Worm (Caenorhabditis elegans) whole organism, L4 larva: Measurements from ENCODE around the gene F54E7.9.

ENCODE experiments used
- F26F4.8 ChIP-seq: fragments of 200-800 bp; sonication (Bioruptor generic); conservative IDR thresholded peaks from 2 replicates; pipeline ENCODE4 v1.3.6; 2022; ENCODE audit warnings: missing genetic modification characterization, missing compliant biosample characterization
- F37D6.2 ChIP-seq: sonication (generic microtip); optimal IDR thresholded peaks from 2 replicates; lab custom pipeline; 2016; ENCODE audit warnings: mild to moderate bottlenecking, missing genetic modification characterization, missing compliant biosample characterization
- R02D3.7 ChIP-seq: fragments of 150-350 bp; sonication (generic microtip); optimal IDR thresholded peaks from 3 replicates; lab custom pipeline; 2014; ENCODE audit warnings: missing biosample characterization, missing genetic modification characterization
- ZK337.2 ChIP-seq: fragments of 200-800 bp; sonication (Bioruptor generic); IDR thresholded peaks from 2 replicates; pipeline ENCODE4 v1.3.6; 2022; ENCODE audit warnings: missing genetic modification reagents, missing genetic modification characterization, missing compliant biosample characterization
- ZK546.5 ChIP-seq, 2 experiments: sonication (generic microtip); optimal IDR thresholded peaks; 2 replicates each; lab custom pipeline; 2017; ENCODE audit warnings: missing biosample characterization in 2 of 2, missing genetic modification characterization in 2 of 2
- aly-2 ChIP-seq: sonication (generic microtip); optimal IDR thresholded peaks from 2 replicates; lab custom pipeline; 2018; ENCODE audit warnings: missing biosample characterization, missing genetic modification characterization
- attf-4 ChIP-seq: sonication (generic microtip); optimal IDR thresholded peaks from 3 replicates; lab custom pipeline; 2017; ENCODE audit warnings: missing biosample characterization, missing genetic modification characterization
- ceh-44 ChIP-seq: fragments of 200-800 bp; sonication (Bioruptor generic); IDR thresholded peaks from 2 replicates; pipeline ENCODE4 v1.3.6; 2022; ENCODE audit warnings: missing genetic modification reagents, missing genetic modification characterization, missing compliant biosample characterization
- ctbp-1 ChIP-seq: fragments of 200-800 bp; sonication (Bioruptor generic); IDR thresholded peaks from 2 replicates; pipeline ENCODE4 v1.3.6; 2022; ENCODE audit warnings: missing genetic modification reagents, missing genetic modification characterization, missing compliant biosample characterization
- daf-16 ChIP-seq, 3 experiments: sonication (generic microtip); optimal IDR thresholded peaks; 2 replicates each; lab custom pipeline; 2016 to 2017; ENCODE audit warnings: missing genetic modification characterization in 3 of 3, missing genetic modification reagents in 3 of 3, mild to moderate bottlenecking in 2 of 3, missing compliant biosample characterization in 2 of 3, missing biosample characterization in 1 of 3, moderate library complexity in 1 of 3
- dmd-6 ChIP-seq: fragments of 200-800 bp; sonication (Bioruptor generic); IDR thresholded peaks from 2 replicates; pipeline ENCODE4 v1.3.6; 2022; ENCODE audit warnings: missing genetic modification reagents, missing genetic modification characterization, missing compliant biosample characterization
- dpl-1 ChIP-seq: fragments of 150-350 bp; optimal IDR thresholded peaks from 2 replicates; lab custom pipeline; 2014; ENCODE audit warnings: missing biosample characterization, missing genetic modification reagents, missing genetic modification characterization
- dve-1 ChIP-seq: sonication (generic microtip); optimal IDR thresholded peaks from 2 replicates; lab custom pipeline; 2017; ENCODE audit warnings: antibody characterized with exemption, mild to moderate bottlenecking, missing genetic modification characterization, missing compliant biosample characterization; ENCODE audit not compliant: insufficient read depth
- egl-43 ChIP-seq: fragments of 200-800 bp; sonication (Bioruptor generic); IDR thresholded peaks from 2 replicates; pipeline ENCODE4 v1.3.6; 2022; ENCODE audit warnings: missing genetic modification reagents, missing genetic modification characterization, missing compliant biosample characterization
- fkh-10 ChIP-seq: fragments of 150-350 bp; optimal IDR thresholded peaks from 2 replicates; lab custom pipeline; 2014; ENCODE audit warnings: missing biosample characterization, missing genetic modification reagents, missing genetic modification characterization
- hif-1 ChIP-seq, 2 experiments: sonication (generic microtip); optimal IDR thresholded peaks; 2 replicates each; lab custom pipeline; 2016 to 2017; ENCODE audit warnings: missing compliant biosample characterization in 2 of 2, missing genetic modification characterization in 2 of 2, missing genetic modification reagents in 2 of 2, missing genotype in 2 of 2, mild to moderate bottlenecking in 1 of 2
- hlh-11 ChIP-seq: fragments of 200-800 bp; sonication (Bioruptor generic); optimal IDR thresholded peaks from 2 replicates; lab custom pipeline; 2018; ENCODE audit warnings: mild to moderate bottlenecking, missing genetic modification characterization, missing compliant biosample characterization
- hlh-30 ChIP-seq: sonication (generic microtip); optimal IDR thresholded peaks from 2 replicates; lab custom pipeline; 2017; ENCODE audit warnings: antibody characterized with exemption, mild to moderate bottlenecking, missing genetic modification characterization, missing compliant biosample characterization; ENCODE audit not compliant: insufficient read depth
- hmg-1.1 ChIP-seq: fragments of 200-800 bp; sonication (Bioruptor generic); IDR thresholded peaks from 2 replicates; pipeline ENCODE4 v1.3.6; 2022; ENCODE audit warnings: missing genetic modification reagents, missing genetic modification characterization, missing compliant biosample characterization
- lim-7 ChIP-seq: fragments of 200-800 bp; sonication (Bioruptor generic); IDR thresholded peaks from 2 replicates; pipeline ENCODE4 v1.3.6; 2022; ENCODE audit warnings: missing genetic modification characterization, missing compliant biosample characterization
- lin-39 ChIP-seq: fragments of 150-350 bp; optimal IDR thresholded peaks from 2 replicates; lab custom pipeline; 2014; ENCODE audit warnings: missing biosample characterization, missing genetic modification reagents, missing genetic modification characterization
- lir-3 ChIP-seq: sonication (generic microtip); optimal IDR thresholded peaks from 2 replicates; lab custom pipeline; 2016; ENCODE audit warnings: mild to moderate bottlenecking, missing genetic modification characterization, missing compliant biosample characterization
- lsy-2 ChIP-seq, 2 experiments: fragments of 150-350 bp in 1 of 2; sonication (generic microtip) in 1 of 2; optimal IDR thresholded peaks; 2 replicates each; lab custom pipeline; 2014 to 2017; ENCODE audit warnings: missing biosample characterization in 2 of 2, missing genetic modification characterization in 2 of 2
- madf-5 ChIP-seq, 2 experiments: fragments of 200-800 bp; sonication (Bioruptor generic); IDR thresholded peaks; 2 replicates each; pipeline ENCODE4 v1.3.6; 2022; ENCODE audit warnings: missing compliant biosample characterization in 2 of 2, missing genetic modification characterization in 2 of 2
- madf-9 ChIP-seq: fragments of 200-800 bp; sonication (Bioruptor generic); conservative IDR thresholded peaks from 2 replicates; pipeline ENCODE4 v1.3.6; 2022; ENCODE audit warnings: missing genetic modification reagents, missing genetic modification characterization, missing compliant biosample characterization
- mep-1 ChIP-seq: fragments of 150-350 bp; sonication (generic microtip); optimal IDR thresholded peaks from 3 replicates; lab custom pipeline; 2014; ENCODE audit warnings: missing biosample characterization, missing genetic modification characterization
- mes-2 ChIP-seq: sonication (generic microtip); optimal IDR thresholded peaks from 2 replicates; lab custom pipeline; 2016; ENCODE audit warnings: missing genotype, mild to moderate bottlenecking, missing genetic modification characterization, missing compliant biosample characterization; ENCODE audit not compliant: poor library complexity, severe bottlenecking
- mxl-3 ChIP-seq: fragments of 200-800 bp; sonication (Bioruptor generic); optimal IDR thresholded peaks from 2 replicates; lab custom pipeline; 2018; ENCODE audit warnings: mild to moderate bottlenecking, missing genetic modification characterization, missing compliant biosample characterization
- nhr-102 ChIP-seq: sonication (generic microtip); optimal IDR thresholded peaks from 2 replicates; lab custom pipeline; 2016; ENCODE audit warnings: mild to moderate bottlenecking, missing genetic modification characterization, moderate library complexity, missing compliant biosample characterization
- nhr-28 ChIP-seq: fragments of 150-350 bp; optimal IDR thresholded peaks from 2 replicates; lab custom pipeline; 2014; ENCODE audit warnings: missing biosample characterization, missing genetic modification characterization
- nhr-48 ChIP-seq: sonication (generic microtip); optimal IDR thresholded peaks from 2 replicates; lab custom pipeline; 2016; ENCODE audit warnings: mild to moderate bottlenecking, missing genetic modification characterization, missing compliant biosample characterization
- nhr-77 ChIP-seq: fragments of 150-350 bp; optimal IDR thresholded peaks from 2 replicates; lab custom pipeline; 2014; ENCODE audit warnings: missing biosample characterization, missing genetic modification characterization
- pha-4 ChIP-seq, 2 experiments: fragments of 150-350 bp in 1 of 2; fragments of 200-800 bp in 1 of 2; sonication (Bioruptor generic) in 1 of 2; IDR thresholded peaks in 1 of 2; optimal IDR thresholded peaks in 1 of 2; 2 replicates each; pipeline versions ENCODE4 v1.3.6 to Lab custom; 2014 to 2022; ENCODE audit warnings: missing genetic modification characterization in 2 of 2, missing genetic modification reagents in 2 of 2, missing biosample characterization in 1 of 2, missing compliant biosample characterization in 1 of 2
- php-3 ChIP-seq: fragments of 200-800 bp; sonication (Bioruptor generic); IDR thresholded peaks from 2 replicates; pipeline ENCODE4 v1.3.6; 2022; ENCODE audit warnings: missing genetic modification reagents, missing genetic modification characterization, missing compliant biosample characterization
- pqm-1 ChIP-seq: sonication (generic microtip); optimal IDR thresholded peaks from 2 replicates; lab custom pipeline; 2017; ENCODE audit warnings: missing biosample characterization, missing genetic modification characterization
- sdz-12 ChIP-seq: fragments of 200-800 bp; sonication (Bioruptor generic); optimal IDR thresholded peaks from 2 replicates; lab custom pipeline; 2018; ENCODE audit warnings: mild to moderate bottlenecking, missing genetic modification characterization, missing compliant biosample characterization
- snpc-4 ChIP-seq: fragments of 150-350 bp; optimal IDR thresholded peaks from 2 replicates; lab custom pipeline; 2014; ENCODE audit warnings: missing biosample characterization, missing genetic modification characterization
- spr-1 ChIP-seq: sonication (generic microtip); optimal IDR thresholded peaks from 2 replicates; lab custom pipeline; 2016; ENCODE audit warnings: mild to moderate bottlenecking, missing genetic modification characterization, missing compliant biosample characterization
- tra-1 ChIP-seq: fragments of 200-800 bp; sonication (Bioruptor generic); IDR thresholded peaks from 2 replicates; pipeline ENCODE4 v1.3.6; 2022; ENCODE audit warnings: missing genetic modification reagents, missing genetic modification characterization, missing compliant biosample characterization
- unc-130 ChIP-seq: sonication (generic microtip); optimal IDR thresholded peaks from 2 replicates; lab custom pipeline; 2016; ENCODE audit warnings: missing genetic modification reagents, missing genetic modification characterization, missing compliant biosample characterization
- unc-62 ChIP-seq, 3 experiments: fragments of 150-350 bp in 1 of 3; sonication (generic microtip); optimal IDR thresholded peaks in 2 of 3; peaks in 1 of 3; 1 replicate in 1 of 3; 2 replicates in 2 of 3; lab custom pipeline; 2014 to 2017; ENCODE audit warnings: missing biosample characterization in 3 of 3, missing genetic modification characterization in 3 of 3, missing genetic modification reagents in 3 of 3, missing genotype in 1 of 3
- vab-7 ChIP-seq: fragments of 200-800 bp; sonication (Bioruptor generic); IDR thresholded peaks from 2 replicates; pipeline ENCODE4 v1.3.6; 2022; ENCODE audit warnings: missing genetic modification reagents, missing genetic modification characterization, missing compliant biosample characterization
- zfp-2 ChIP-seq: sonication (generic microtip); optimal IDR thresholded peaks from 2 replicates; lab custom pipeline; 2016; ENCODE audit warnings: mild to moderate bottlenecking, missing genetic modification characterization, missing compliant biosample characterization
- zfp-3 ChIP-seq: fragments of 200-800 bp; sonication (Bioruptor generic); conservative IDR thresholded peaks from 2 replicates; pipeline ENCODE4 v1.3.6; 2022; ENCODE audit warnings: missing genetic modification reagents, missing genetic modification characterization, missing compliant biosample characterization
- ztf-7 ChIP-seq: fragments of 150-350 bp; optimal IDR thresholded peaks from 2 replicates; lab custom pipeline; 2014; ENCODE audit warnings: missing biosample characterization, missing genetic modification characterization

Gene F54E7.9

ce11 chrIII:5707546-5707945, 29.9 kb upstream of the F54E7.9 start:
- no peak for TF ChIP-seq attf-4 (tag; lab: Kevin White, UChicago)
- TF ChIP-seq php-3 = no peak
- no peak for TF ChIP-seq aly-2 (tag; lab: Kevin White, UChicago)
- TF ChIP-seq unc-62 (GFP tag; optimal IDR thresholded peaks at IDR 0.05 in 1 of 2; lab: Kevin White, UChicago) = no peak
- TF ChIP-seq unc-62 (tag; optimal IDR thresholded peaks at IDR 0.05; lab: Kevin White, UChicago) = no peak
- TF ChIP-seq lim-7 (GFP tag; lab: Robert Waterston, UW) = no peak
- no peak for TF ChIP-seq pha-4 (GFP tag; IDR thresholded peaks at IDR 0.05; lab: Robert Waterston, UW)
- no peak for TF ChIP-seq pha-4 (tag; optimal IDR thresholded peaks at IDR 0.05; lab: Kevin White, UChicago)
- TF ChIP-seq hmg-1.1 (GFP tag; lab: Robert Waterston, UW) = no peak

ce11 chrIII:5706077-5706627, 28.5 kb upstream of the F54E7.9 start, which contains the start of gene rpl-23:
TSS of gene rpl-23 (minus strand) at chrIII:5706127.
- TF ChIP-seq nhr-77 (peak; percentile 96), daf-16 (GFP tag; optimal IDR thresholded peaks at IDR 0.05; lab: Kevin White, UChicago) (peak in 1 of 2 experiments; percentile 38), daf-16 (tag; optimal IDR thresholded peaks at IDR 0.05; lab: Kevin White, UChicago) (peak; percentile 72), vab-7 (GFP tag; lab: Robert Waterston, UW) (peak; percentile 61), F37D6.2 (tag; lab: Kevin White, UChicago) (peak; percentile 59), hmg-1.1 (GFP tag; lab: Robert Waterston, UW) (peak; percentile 77), hlh-11 (tag; lab: Kevin White, UChicago) (peak; percentile 77), ztf-7 (tag; lab: Kevin White, UChicago) (peak; percentile 73), spr-1 (tag; lab: Kevin White, UChicago) (peak; percentile 15), hlh-30 (tag; lab: Kevin White, UChicago) (peak; percentile 92), hif-1 (tag; optimal IDR thresholded peaks at IDR 0.05; lab: Kevin White, UChicago) (peak in 1 of 2 experiments; percentile 77), zfp-2 (tag; lab: Kevin White, UChicago) (peak; percentile 70), madf-9 (GFP tag; lab: Robert Waterston, UW) (no peak; the same call in 1 of the 2 replicates), R02D3.7 (tag; lab: Kevin White, UChicago) (peak; percentile 96), zfp-3 (GFP tag; lab: Robert Waterston, UW) (no peak), dmd-6 (peak; percentile 62), nhr-28 (tag; lab: Kevin White, UChicago) (peak; percentile 83), ctbp-1 (peak; percentile 49; the same call in 1 of the 2 replicates), dve-1 (tag; lab: Kevin White, UChicago) (peak; percentile 94), sdz-12 (GFP tag; lab: Kevin White, UChicago) (no peak), snpc-4 (tag; lab: Kevin White, UChicago) (no peak), lir-3 (tag; lab: Kevin White, UChicago) (no peak), mes-2 (tag; lab: Kevin White, UChicago) (peak; percentile 92), lim-7 (GFP tag; lab: Robert Waterston, UW) (0 out of 2 replicates have a peak, but pooled peaks have one; percentile 52), madf-5 (GFP tag; IDR thresholded peaks at IDR 0.05; lab: Robert Waterston, UW) (no peak), mep-1 (peak; percentile 96), lsy-2 (tag; optimal IDR thresholded peaks at IDR 0.05; lab: Kevin White, UChicago) (peak; percentile 83 to 96), unc-130 (GFP tag; lab: Kevin White, UChicago) (peak; percentile 56), nhr-102 (peak; percentile 52), fkh-10 (peak; percentile 54), pqm-1 (tag; lab: Kevin White, UChicago) (peak; percentile 7), egl-43 (GFP tag; lab: Robert Waterston, UW) (no peak), tra-1 (peak; percentile 65; the same call in 1 of the 2 replicates), ceh-44 (GFP tag; lab: Robert Waterston, UW) (peak; percentile 40; the same call in 1 of the 2 replicates), F26F4.8 (GFP tag; lab: Robert Waterston, UW) (no peak), mxl-3 (GFP tag; lab: Kevin White, UChicago) (no peak), ZK337.2 (GFP tag; lab: Robert Waterston, UW) (0 out of 2 replicates have a peak, but pooled peaks have one; percentile 23), nhr-48 (tag; lab: Kevin White, UChicago) (peak; percentile 13), dpl-1 (GFP tag; lab: Kevin White, UChicago) (peak; percentile 88), pha-4 (GFP tag; IDR thresholded peaks at IDR 0.05; lab: Robert Waterston, UW) (peak; percentile 64; the same call in 1 of the 2 replicates), pha-4 (tag; optimal IDR thresholded peaks at IDR 0.05; lab: Kevin White, UChicago) (peak; percentile 98), lin-39 (tag; lab: Kevin White, UChicago) (no peak), ZK546.5 (tag; optimal IDR thresholded peaks at IDR 0.05; lab: Kevin White, UChicago) (peak in 1 of 2 experiments; percentile 58)
